Worm (Caenorhabditis elegans) whole organism, late embryonic: Measurements from ENCODE around the gene C09G12.5.

Experiments
- K09A11.1 ChIP-seq: sonication (generic microtip); optimal IDR thresholded peaks from 2 replicates; lab custom pipeline; 2017; ENCODE audit warnings: antibody characterized with exemption, mild to moderate bottlenecking, missing genetic modification characterization, missing compliant biosample characterization; ENCODE audit not compliant: insufficient read depth
- T23F11.4 ChIP-seq: fragments of 200-800 bp; sonication (Bioruptor generic); optimal IDR thresholded peaks from 2 replicates; lab custom pipeline; 2018; ENCODE audit warnings: mild to moderate bottlenecking, missing genetic modification characterization, missing compliant biosample characterization
- Y22D7AL.16 ChIP-seq: sonication (generic microtip); optimal IDR thresholded peaks from 2 replicates; lab custom pipeline; 2016; ENCODE audit warnings: missing genetic modification characterization, missing compliant biosample characterization
- ahr-1 ChIP-seq: sonication (generic microtip); optimal IDR thresholded peaks from 2 replicates; lab custom pipeline; 2016; ENCODE audit warnings: missing genetic modification characterization, missing compliant biosample characterization
- ceh-14 ChIP-seq: sonication (generic microtip); optimal IDR thresholded peaks from 2 replicates; lab custom pipeline; 2016; ENCODE audit warnings: missing genotype, missing genetic modification characterization, missing compliant biosample characterization
- ceh-18 ChIP-seq: sonication (generic microtip); optimal IDR thresholded peaks from 2 replicates; lab custom pipeline; 2016; ENCODE audit warnings: missing genetic modification characterization, missing compliant biosample characterization
- ceh-19 ChIP-seq: fragments of 200-800 bp; sonication (Bioruptor generic); optimal IDR thresholded peaks from 2 replicates; lab custom pipeline; 2018; ENCODE audit warnings: mild to moderate bottlenecking, missing genetic modification characterization, missing compliant biosample characterization
- ceh-31 ChIP-seq: sonication (generic microtip); optimal IDR thresholded peaks from 2 replicates; lab custom pipeline; 2016; ENCODE audit warnings: missing genetic modification characterization, missing compliant biosample characterization
- ceh-34 ChIP-seq: sonication (generic microtip); optimal IDR thresholded peaks from 2 replicates; lab custom pipeline; 2016; ENCODE audit warnings: mild to moderate bottlenecking, missing genetic modification characterization, missing compliant biosample characterization
- ceh-45 ChIP-seq: fragments of 200-800 bp; sonication (Bioruptor generic); IDR thresholded peaks from 2 replicates; pipeline ENCODE4 v1.3.6; 2022; ENCODE audit warnings: missing genetic modification reagents, missing genetic modification characterization, missing compliant biosample characterization
- ceh-6 ChIP-seq: fragments of 200-800 bp; sonication (Bioruptor generic); optimal IDR thresholded peaks from 2 replicates; lab custom pipeline; 2018; ENCODE audit warnings: mild to moderate bottlenecking, missing genetic modification characterization, missing compliant biosample characterization
- ceh-9 ChIP-seq: sonication (generic microtip); optimal IDR thresholded peaks from 2 replicates; lab custom pipeline; 2016; ENCODE audit warnings: mild to moderate bottlenecking, missing genetic modification characterization, inconsistent platforms, missing compliant biosample characterization
- dmd-4 ChIP-seq: sonication (generic microtip); optimal IDR thresholded peaks from 2 replicates; lab custom pipeline; 2016; ENCODE audit warnings: borderline replicate concordance, missing genetic modification characterization, missing compliant biosample characterization
- elt-2 ChIP-seq: sonication (generic microtip); optimal IDR thresholded peaks from 2 replicates; lab custom pipeline; 2016; ENCODE audit warnings: missing genetic modification reagents, missing genetic modification characterization, missing compliant biosample characterization
- ets-4 ChIP-seq: sonication (generic microtip); optimal IDR thresholded peaks from 2 replicates; lab custom pipeline; 2016; ENCODE audit warnings: missing genetic modification characterization, missing compliant biosample characterization
- eyg-1 ChIP-seq: sonication (generic microtip); optimal IDR thresholded peaks from 2 replicates; lab custom pipeline; 2016; ENCODE audit warnings: missing genotype, missing genetic modification characterization, missing compliant biosample characterization
- fax-1 ChIP-seq: sonication (generic microtip); optimal IDR thresholded peaks from 2 replicates; lab custom pipeline; 2016; ENCODE audit warnings: missing genotype, missing genetic modification characterization, missing compliant biosample characterization
- fkh-10 ChIP-seq: fragments of 150-350 bp; optimal IDR thresholded peaks from 2 replicates; lab custom pipeline; 2014; ENCODE audit warnings: missing biosample characterization, missing genetic modification reagents, missing genetic modification characterization
- hlh-15 ChIP-seq: sonication (generic microtip); optimal IDR thresholded peaks from 2 replicates; lab custom pipeline; 2016; ENCODE audit warnings: missing genetic modification characterization, missing compliant biosample characterization
- hlh-30 ChIP-seq: sonication (generic microtip); optimal IDR thresholded peaks from 2 replicates; lab custom pipeline; 2017; ENCODE audit warnings: antibody characterized with exemption, missing genetic modification characterization, missing compliant biosample characterization; ENCODE audit not compliant: insufficient read depth
- hlh-6 ChIP-seq: sonication (generic microtip); optimal IDR thresholded peaks from 2 replicates; lab custom pipeline; 2016; ENCODE audit warnings: missing genotype, missing genetic modification characterization, missing compliant biosample characterization
- lim-6 ChIP-seq: sonication (generic microtip); optimal IDR thresholded peaks from 2 replicates; lab custom pipeline; 2016; ENCODE audit warnings: missing genetic modification characterization, missing compliant biosample characterization
- lin-11 ChIP-seq: fragments of 200-800 bp; sonication (Bioruptor generic); optimal IDR thresholded peaks from 2 replicates; lab custom pipeline; 2018; ENCODE audit warnings: mild to moderate bottlenecking, missing genetic modification characterization, missing compliant biosample characterization
- madf-2 ChIP-seq: sonication (generic microtip); optimal IDR thresholded peaks from 2 replicates; lab custom pipeline; 2017; ENCODE audit warnings: missing genetic modification characterization, missing compliant biosample characterization
- mec-3 ChIP-seq: sonication (generic microtip); optimal IDR thresholded peaks from 2 replicates; lab custom pipeline; 2016; ENCODE audit warnings: borderline replicate concordance, missing genetic modification characterization, missing compliant biosample characterization
- nfya-1 ChIP-seq: sonication (generic microtip); optimal IDR thresholded peaks from 2 replicates; lab custom pipeline; 2017; ENCODE audit warnings: missing genetic modification characterization, mild to moderate bottlenecking, missing compliant biosample characterization, antibody characterized with exemption, moderate library complexity
- nhr-11 ChIP-seq: fragments of 150-350 bp; optimal IDR thresholded peaks from 2 replicates; lab custom pipeline; 2014; ENCODE audit warnings: missing biosample characterization, missing genetic modification characterization
- nhr-232 ChIP-seq: sonication (generic microtip); optimal IDR thresholded peaks from 2 replicates; lab custom pipeline; 2016; ENCODE audit warnings: missing genetic modification characterization, missing compliant biosample characterization
- npax-4 ChIP-seq: sonication (generic microtip); optimal IDR thresholded peaks from 2 replicates; lab custom pipeline; 2016; ENCODE audit warnings: missing genetic modification characterization, missing compliant biosample characterization
- pag-3 ChIP-seq: sonication (generic microtip); optimal IDR thresholded peaks from 2 replicates; lab custom pipeline; 2016; ENCODE audit warnings: missing compliant biosample characterization, missing genetic modification characterization, borderline replicate concordance
- pax-1 ChIP-seq: fragments of 150-350 bp; optimal IDR thresholded peaks from 2 replicates; lab custom pipeline; 2014; ENCODE audit warnings: missing biosample characterization, missing genetic modification characterization
- pqm-1 ChIP-seq: sonication (generic microtip); optimal IDR thresholded peaks from 2 replicates; lab custom pipeline; 2016; ENCODE audit warnings: missing genetic modification characterization, missing compliant biosample characterization
- pros-1 ChIP-seq: fragments of 150-350 bp; optimal IDR thresholded peaks from 2 replicates; lab custom pipeline; 2014; ENCODE audit warnings: missing biosample characterization, missing genetic modification reagents, missing genetic modification characterization
- ref-2 ChIP-seq: sonication (generic microtip); optimal IDR thresholded peaks from 2 replicates; lab custom pipeline; 2016; ENCODE audit warnings: missing genetic modification characterization, missing compliant biosample characterization
- sox-2 ChIP-seq: fragments of 200-800 bp; sonication (Bioruptor generic); IDR thresholded peaks from 2 replicates; pipeline ENCODE4 v1.3.6; 2022; ENCODE audit warnings: missing genetic modification reagents, missing genetic modification characterization, missing compliant biosample characterization
- syd-9 ChIP-seq: sonication (generic microtip); optimal IDR thresholded peaks from 2 replicates; lab custom pipeline; 2016; ENCODE audit warnings: mild to moderate bottlenecking, missing genetic modification characterization, moderate library complexity, missing compliant biosample characterization
- tbx-2 ChIP-seq: sonication (generic microtip); optimal IDR thresholded peaks from 2 replicates; lab custom pipeline; 2016; ENCODE audit warnings: missing genetic modification characterization, missing compliant biosample characterization
- ttx-3 ChIP-seq: sonication (generic microtip); optimal IDR thresholded peaks from 2 replicates; lab custom pipeline; 2016; ENCODE audit warnings: missing genetic modification reagents, missing genetic modification characterization, missing compliant biosample characterization
- unc-3 ChIP-seq, 2 experiments: fragments of 200-800 bp in 1 of 2; sonication (Bioruptor generic) in 1 of 2; sonication (generic microtip) in 1 of 2; conservative IDR thresholded peaks in 1 of 2; optimal IDR thresholded peaks in 1 of 2; 2 replicates each; pipeline versions ENCODE4 v1.3.6 to Lab custom; 2016 to 2022; ENCODE audit warnings: missing compliant biosample characterization in 2 of 2, missing genetic modification characterization in 2 of 2, missing genetic modification reagents in 1 of 2
- unc-42 ChIP-seq: sonication (generic microtip); optimal IDR thresholded peaks from 2 replicates; lab custom pipeline; 2016; ENCODE audit warnings: missing genotype, missing genetic modification characterization, missing compliant biosample characterization
- unc-55 ChIP-seq: sonication (generic microtip); optimal IDR thresholded peaks from 2 replicates; lab custom pipeline; 2017; ENCODE audit warnings: missing biosample characterization, missing genetic modification reagents, missing genetic modification characterization
- unc-86 ChIP-seq: sonication (generic microtip); optimal IDR thresholded peaks from 2 replicates; lab custom pipeline; 2016; ENCODE audit warnings: missing genetic modification characterization, missing compliant biosample characterization
- zip-5 ChIP-seq: sonication (generic microtip); optimal IDR thresholded peaks from 2 replicates; lab custom pipeline; 2016; ENCODE audit warnings: missing genetic modification characterization, missing compliant biosample characterization

Gene C09G12.5

DNA sequence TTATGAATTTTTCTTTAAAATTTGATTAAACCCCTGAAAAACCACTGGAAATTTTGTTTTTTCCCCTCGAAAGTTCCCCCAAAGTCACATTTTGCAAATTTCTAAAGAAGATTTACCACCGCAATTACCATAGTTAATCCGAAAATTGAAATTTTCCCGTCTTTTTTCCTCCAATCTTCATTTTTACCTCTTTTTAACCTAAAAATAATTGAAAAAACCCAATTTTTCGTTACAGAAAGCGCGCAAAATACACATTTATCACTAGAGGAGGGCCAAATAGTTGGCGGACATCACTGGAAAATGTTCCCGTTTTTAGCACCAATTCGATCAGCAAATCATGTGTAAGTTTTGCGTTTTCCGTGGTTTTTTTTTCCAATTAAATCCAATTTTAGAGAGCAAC, 37.5 kb downstream of the C09G12.5 start, which contains the start of gene unc-33:
Gene unc-33 (plus strand): TSS at position 301 of the 400 bp plus-strand sequence.
- no peak for TF ChIP-seq madf-2 (tag; lab: Kevin White, UChicago)
- TF ChIP-seq pax-1, result no peak
- TF ChIP-seq ceh-18 (tag; lab: Kevin White, UChicago), result no peak
- no peak for TF ChIP-seq T23F11.4 (GFP tag; lab: Kevin White, UChicago)
- no peak for TF ChIP-seq unc-86 (tag; lab: Kevin White, UChicago)
- no peak for TF ChIP-seq nhr-11 (tag; lab: Kevin White, UChicago)
- no peak for TF ChIP-seq zip-5
- no peak for TF ChIP-seq nhr-232 (tag; lab: Kevin White, UChicago)
- TF ChIP-seq hlh-6 (tag; lab: Kevin White, UChicago), result no peak
- no peak for TF ChIP-seq ceh-45 (GFP tag; lab: Robert Waterston, UW)
- no peak for TF ChIP-seq mec-3 (tag; lab: Kevin White, UChicago)
- no peak for TF ChIP-seq unc-3 (GFP tag; conservative IDR thresholded peaks at IDR 0.05; lab: Robert Waterston, UW)
- TF ChIP-seq unc-3 (tag; optimal IDR thresholded peaks at IDR 0.05; lab: Kevin White, UChicago), result no peak
- TF ChIP-seq pros-1 (tag; lab: Kevin White, UChicago), result no peak
- TF ChIP-seq lin-11 (tag; lab: Kevin White, UChicago), result no peak
- no peak for TF ChIP-seq pag-3 (tag; lab: Kevin White, UChicago)

DNA sequence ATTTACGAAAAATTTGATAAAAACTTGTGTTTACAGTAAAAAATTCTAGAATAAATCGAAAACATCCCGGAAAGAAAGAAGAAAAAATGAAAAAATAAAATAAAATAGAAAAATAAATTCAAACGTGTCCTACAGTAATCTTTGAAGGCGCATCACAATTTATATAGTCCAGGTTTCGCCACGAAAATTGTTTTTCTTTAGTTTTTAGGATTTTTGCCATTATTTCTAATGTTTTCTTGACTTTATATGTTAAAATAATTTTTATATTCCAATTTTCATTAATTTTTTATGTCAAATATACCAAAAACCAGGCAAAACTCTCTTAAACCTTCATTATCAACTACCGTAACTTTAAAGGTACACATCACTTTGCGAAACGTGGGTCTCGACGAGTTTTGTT, 38.4 kb downstream of the C09G12.5 start:
- TF ChIP-seq lim-6 (tag; lab: Kevin White, UChicago) (no peak), hlh-6 (tag; lab: Kevin White, UChicago) (no peak), ceh-45 (GFP tag; lab: Robert Waterston, UW) (no peak), ceh-6 (no peak), hlh-30 (tag; lab: Kevin White, UChicago) (no peak), ahr-1 (no peak), npax-4 (no peak), fkh-10 (GFP tag; lab: Kevin White, UChicago) (no peak), tbx-2 (no peak), nfya-1 (tag; lab: Kevin White, UChicago) (no peak), ceh-34 (tag; lab: Kevin White, UChicago) (no peak), K09A11.1 (no peak)

ce11 chrIV:3519352-3519751, 40.2 kb downstream of the C09G12.5 start:
- peak; percentile 50 for TF ChIP-seq unc-55
- no peak for TF ChIP-seq ceh-14
- peak; percentile 46 for TF ChIP-seq ceh-31 (tag; lab: Kevin White, UChicago)
- TF ChIP-seq nfya-1 (tag; lab: Kevin White, UChicago), result peak; percentile 29
- no peak for TF ChIP-seq Y22D7AL.16
- TF ChIP-seq ceh-9 (tag; lab: Kevin White, UChicago), result no peak
- TF ChIP-seq tbx-2, result no peak

- no peak for TF ChIP-seq hlh-15
- TF ChIP-seq dmd-4 (tag; lab: Kevin White, UChicago), result no peak
- TF ChIP-seq eyg-1 (tag; lab: Kevin White, UChicago), result no peak
- no peak for TF ChIP-seq pqm-1 (tag; lab: Kevin White, UChicago)
- TF ChIP-seq elt-2 (tag; lab: Kevin White, UChicago), result no peak
- no peak for TF ChIP-seq unc-55
- TF ChIP-seq ceh-31 (tag; lab: Kevin White, UChicago), result no peak
- no peak for TF ChIP-seq syd-9 (tag; lab: Kevin White, UChicago)
- no peak for TF ChIP-seq pag-3 (tag; lab: Kevin White, UChicago)
- no peak for TF ChIP-seq ahr-1
- no peak for TF ChIP-seq sox-2 (GFP tag; lab: Robert Waterston, UW)
- no peak for TF ChIP-seq unc-42 (tag; lab: Kevin White, UChicago)
- no peak for TF ChIP-seq ceh-19 (GFP tag; lab: Kevin White, UChicago)
- no peak for TF ChIP-seq ets-4 (tag; lab: Kevin White, UChicago)
- TF ChIP-seq ref-2, result no peak
- TF ChIP-seq ttx-3 (tag; lab: Kevin White, UChicago), result no peak
- no peak for TF ChIP-seq fax-1 (tag; lab: Kevin White, UChicago)
- TF ChIP-seq, all 69 proteins: peak for 0
Measured at ce11 chrIV:3520374-3520773, 41.2 kb downstream of the C09G12.5 start.
